Fruit fly (Drosophila melanogaster): ENCODE data around the gene Nnp-1.

- TF ChIP-seq CG1621 (tag; optimal IDR thresholded peaks at IDR 0.05) (no peak), CG3919 (GFP tag; optimal IDR thresholded peaks at IDR 0.05) (no peak), CG6792 (GFP tag; optimal IDR thresholded peaks at IDR 0.05) (no peak)
Observed at dm6 chr2L:13396084-13396483, 30.1 kb upstream of the Nnp-1 start, which contains the start of gene CG16957.

Measured in whole organism, prepupa.